Fruit fly (Drosophila melanogaster) whole organism, prepupa: Measurements from ENCODE around the gene Ipk2.

Experiments used
- CG10631 ChIP-seq: fragments of 200-800 bp; sonication (Bioruptor generic); optimal IDR thresholded peaks from 2 replicates; lab custom pipeline; 2016; ENCODE audit warnings: missing biosample characterization, missing genetic modification characterization
- CG10669 ChIP-seq: fragments of 200-800 bp; sonication (Bioruptor generic); optimal IDR thresholded peaks from 3 replicates; lab custom pipeline; 2018; ENCODE audit warnings: missing biosample characterization, mild to moderate bottlenecking, missing genetic modification characterization, moderate library complexity
- CG11762 ChIP-seq: fragments of 200-800 bp; sonication (Bioruptor generic); optimal IDR thresholded peaks from 3 replicates; lab custom pipeline; 2016; ENCODE audit warnings: missing biosample characterization, missing genetic modification characterization; ENCODE audit not compliant: insufficient read depth
- CG11902 ChIP-seq: fragments of 200-800 bp; sonication (Bioruptor generic); optimal IDR thresholded peaks from 3 replicates; lab custom pipeline; 2016; ENCODE audit warnings: missing biosample characterization, missing genetic modification characterization
- CG15336 ChIP-seq: fragments of 200-800 bp; sonication (Bioruptor generic); IDR thresholded peaks from 2 replicates; pipeline ENCODE4 v1.3.6; 2022; ENCODE audit warnings: missing biosample characterization, missing genetic modification characterization
- CG3032 ChIP-seq: fragments of 200-800 bp; optimal IDR thresholded peaks from 2 replicates; lab custom pipeline; 2019; ENCODE audit warnings: missing biosample characterization, mild to moderate bottlenecking, missing genetic modification characterization, moderate library complexity
- CG31627 ChIP-seq: fragments of 200-800 bp; sonication (Bioruptor generic); optimal IDR thresholded peaks from 3 replicates; lab custom pipeline; 2016; ENCODE audit warnings: missing biosample characterization, missing genetic modification characterization
- CG32006 ChIP-seq: fragments of 200-800 bp; sonication (Bioruptor generic); optimal IDR thresholded peaks from 3 replicates; lab custom pipeline; 2017; ENCODE audit warnings: missing biosample characterization, mild to moderate bottlenecking, missing genetic modification characterization
- CG3919 ChIP-seq: fragments of 200-800 bp; sonication (Bioruptor generic); optimal IDR thresholded peaks from 3 replicates; lab custom pipeline; 2016; ENCODE audit warnings: missing biosample characterization, missing genetic modification characterization
- CG6163 ChIP-seq: fragments of 200-800 bp; sonication (Bioruptor generic); IDR thresholded peaks from 3 replicates; pipeline ENCODE4 v1.3.6; 2022; ENCODE audit warnings: missing biosample characterization, missing genetic modification characterization
- CG6276 ChIP-seq: fragments of 200-800 bp; sonication (Bioruptor generic); optimal IDR thresholded peaks from 2 replicates; lab custom pipeline; 2017; ENCODE audit warnings: missing biosample characterization, mild to moderate bottlenecking, missing genetic modification characterization
- CG6792 ChIP-seq: fragments of 200-800 bp; sonication (Bioruptor generic); optimal IDR thresholded peaks from 3 replicates; lab custom pipeline; 2016; ENCODE audit warnings: missing biosample characterization, missing genetic modification characterization
- CG6808 ChIP-seq: fragments of 200-800 bp; sonication (Bioruptor generic); optimal IDR thresholded peaks from 3 replicates; lab custom pipeline; 2017; ENCODE audit warnings: missing biosample characterization, missing genetic modification characterization, mild to moderate bottlenecking, moderate library complexity, missing genetic modification reagents
- CG6854 ChIP-seq: fragments of 200-800 bp; sonication (Bioruptor generic); optimal IDR thresholded peaks from 2 replicates; lab custom pipeline; 2017; ENCODE audit warnings: missing biosample characterization, mild to moderate bottlenecking, missing genetic modification characterization
- CG7368 ChIP-seq: fragments of 200-800 bp; sonication (Bioruptor generic); optimal IDR thresholded peaks from 3 replicates; lab custom pipeline; 2016; ENCODE audit warnings: missing biosample characterization, missing genetic modification characterization
- CG8119 ChIP-seq: fragments of 200-800 bp; sonication (Bioruptor generic); IDR thresholded peaks from 3 replicates; pipeline ENCODE4 v1.3.6; 2022; ENCODE audit warnings: missing biosample characterization, missing genetic modification characterization
- CG8319 ChIP-seq: fragments of 200-800 bp; sonication (Bioruptor generic); optimal IDR thresholded peaks from 3 replicates; lab custom pipeline; 2016; ENCODE audit warnings: missing biosample characterization, missing genetic modification characterization
- CG9139 ChIP-seq: fragments of 200-800 bp; sonication (Bioruptor generic); optimal IDR thresholded peaks from 3 replicates; lab custom pipeline; 2017; ENCODE audit warnings: missing biosample characterization, mild to moderate bottlenecking, missing genetic modification characterization
- Eip75B ChIP-seq: fragments of 200-800 bp; sonication (Bioruptor generic); optimal IDR thresholded peaks from 3 replicates; lab custom pipeline; 2016; ENCODE audit warnings: missing biosample characterization, missing genetic modification characterization
- Eip78C ChIP-seq: fragments of 200-800 bp; sonication (Bioruptor generic); peaks from one replicate; lab custom pipeline; 2016; ENCODE audit warnings: missing biosample characterization, missing genetic modification characterization
- Ets21C ChIP-seq: fragments of 200-800 bp; sonication (Bioruptor generic); optimal IDR thresholded peaks from 3 replicates; lab custom pipeline; 2016; ENCODE audit warnings: missing biosample characterization, missing genetic modification characterization
- Ets96B ChIP-seq: fragments of 200-800 bp; optimal IDR thresholded peaks from 2 replicates; lab custom pipeline; 2019; ENCODE audit warnings: missing biosample characterization, mild to moderate bottlenecking, missing genetic modification characterization, moderate library complexity
- Gug ChIP-seq: fragments of 200-800 bp; sonication (Bioruptor generic); IDR thresholded peaks from 2 replicates; pipeline ENCODE4 v1.3.6; 2022; ENCODE audit warnings: missing biosample characterization, missing genetic modification characterization
- Hr38 ChIP-seq: sonication (Bioruptor generic); optimal IDR thresholded peaks from 2 replicates; lab custom pipeline; 2016; ENCODE audit warnings: missing biosample characterization, missing genetic modification characterization
- Hr39 ChIP-seq: fragments of 200-800 bp; sonication (Bioruptor generic); optimal IDR thresholded peaks from 2 replicates; lab custom pipeline; 2016; ENCODE audit warnings: missing biosample characterization, missing genetic modification characterization
- Hr4 ChIP-seq: fragments of 200-800 bp; sonication (Bioruptor generic); optimal IDR thresholded peaks from 3 replicates; lab custom pipeline; 2016; ENCODE audit warnings: missing biosample characterization, missing genetic modification characterization
- Met ChIP-seq: fragments of 200-800 bp; sonication (Bioruptor generic); optimal IDR thresholded peaks from 3 replicates; lab custom pipeline; 2016; ENCODE audit warnings: missing biosample characterization, missing genetic modification characterization
- OdsH ChIP-seq: fragments of 200-800 bp; sonication (Bioruptor generic); optimal IDR thresholded peaks from 3 replicates; lab custom pipeline; 2016; ENCODE audit warnings: missing biosample characterization, missing genetic modification characterization
- Smox ChIP-seq: fragments of 200-800 bp; sonication (Bioruptor generic); optimal IDR thresholded peaks from 3 replicates; lab custom pipeline; 2016; ENCODE audit warnings: missing biosample characterization, missing genetic modification characterization
- Sox102F ChIP-seq: fragments of 200-800 bp; sonication (Bioruptor generic); optimal IDR thresholded peaks from 2 replicates; lab custom pipeline; 2016; ENCODE audit warnings: missing biosample characterization, mild to moderate bottlenecking, missing genetic modification characterization
- Sox14 ChIP-seq: fragments of 200-800 bp; sonication (Bioruptor generic); optimal IDR thresholded peaks from 3 replicates; lab custom pipeline; 2016; ENCODE audit warnings: missing biosample characterization, missing genetic modification characterization
- Sox15 ChIP-seq: fragments of 200-800 bp; sonication (Bioruptor generic); optimal IDR thresholded peaks from 3 replicates; lab custom pipeline; 2016; ENCODE audit warnings: missing biosample characterization, missing genetic modification characterization
- achi ChIP-seq: fragments of 200-800 bp; sonication (Bioruptor generic); optimal IDR thresholded peaks from 3 replicates; lab custom pipeline; 2016; ENCODE audit warnings: missing biosample characterization, missing genetic modification characterization
- acj6 ChIP-seq: fragments of 200-800 bp; sonication (Bioruptor generic); optimal IDR thresholded peaks from 3 replicates; lab custom pipeline; 2016; ENCODE audit warnings: missing biosample characterization, missing genetic modification characterization
- cyc ChIP-seq: fragments of 200-800 bp; sonication (Bioruptor generic); optimal IDR thresholded peaks from 3 replicates; lab custom pipeline; 2016; ENCODE audit warnings: missing biosample characterization, missing genetic modification characterization
- dac ChIP-seq: fragments of 200-800 bp; sonication (Bioruptor generic); optimal IDR thresholded peaks from 2 replicates; lab custom pipeline; 2017; ENCODE audit warnings: missing biosample characterization, mild to moderate bottlenecking, missing genetic modification characterization
- esn ChIP-seq: fragments of 200-800 bp; sonication (Bioruptor generic); optimal IDR thresholded peaks from 2 replicates; lab custom pipeline; 2016; ENCODE audit warnings: missing biosample characterization, mild to moderate bottlenecking, missing genetic modification characterization, moderate library complexity
- fd59A ChIP-seq: fragments of 200-800 bp; sonication (Bioruptor generic); optimal IDR thresholded peaks from 2 replicates; lab custom pipeline; 2017; ENCODE audit warnings: missing biosample characterization, mild to moderate bottlenecking, missing genetic modification characterization, missing genetic modification reagents
- fd85E ChIP-seq: fragments of 200-800 bp; sonication (Bioruptor generic); optimal IDR thresholded peaks from 3 replicates; lab custom pipeline; 2016; ENCODE audit warnings: missing biosample characterization, missing genetic modification characterization
- lz ChIP-seq: fragments of 200-800 bp; sonication (Bioruptor generic); optimal IDR thresholded peaks from 3 replicates; lab custom pipeline; 2016; ENCODE audit warnings: missing biosample characterization, missing genetic modification characterization
- net ChIP-seq: fragments of 200-800 bp; sonication (Bioruptor generic); optimal IDR thresholded peaks from 3 replicates; lab custom pipeline; 2016; ENCODE audit warnings: missing biosample characterization, missing genetic modification characterization
- pdm3 ChIP-seq: fragments of 200-800 bp; sonication (Bioruptor generic); optimal IDR thresholded peaks from 3 replicates; lab custom pipeline; 2016; ENCODE audit warnings: missing biosample characterization, missing genetic modification characterization
- spab ChIP-seq: fragments of 200-800 bp; sonication (Bioruptor generic); optimal IDR thresholded peaks from 2 replicates; lab custom pipeline; 2017; ENCODE audit warnings: missing biosample characterization, mild to moderate bottlenecking, missing genetic modification characterization, missing genetic modification reagents
- ss ChIP-seq, 2 experiments: fragments of 200-800 bp; sonication (Bioruptor generic); optimal IDR thresholded peaks; 2 replicates in 1 of 2; 3 replicates in 1 of 2; lab custom pipeline; 2017 to 2018; ENCODE audit warnings: mild to moderate bottlenecking in 2 of 2, missing biosample characterization in 2 of 2, missing genetic modification characterization in 2 of 2, moderate library complexity in 1 of 2
- svp ChIP-seq: fragments of 200-800 bp; sonication (Bioruptor generic); peaks from one replicate; lab custom pipeline; 2016; ENCODE audit warnings: missing biosample characterization, missing genetic modification characterization
- topi ChIP-seq: fragments of 200-800 bp; sonication (Bioruptor generic); optimal IDR thresholded peaks from 3 replicates; lab custom pipeline; 2016; ENCODE audit warnings: missing biosample characterization, missing genetic modification characterization
- vri ChIP-seq: fragments of 200-800 bp; sonication (Bioruptor generic); optimal IDR thresholded peaks from 3 replicates; lab custom pipeline; 2016; ENCODE audit warnings: missing biosample characterization, mild to moderate bottlenecking, missing genetic modification characterization

Gene Ipk2

DNA sequence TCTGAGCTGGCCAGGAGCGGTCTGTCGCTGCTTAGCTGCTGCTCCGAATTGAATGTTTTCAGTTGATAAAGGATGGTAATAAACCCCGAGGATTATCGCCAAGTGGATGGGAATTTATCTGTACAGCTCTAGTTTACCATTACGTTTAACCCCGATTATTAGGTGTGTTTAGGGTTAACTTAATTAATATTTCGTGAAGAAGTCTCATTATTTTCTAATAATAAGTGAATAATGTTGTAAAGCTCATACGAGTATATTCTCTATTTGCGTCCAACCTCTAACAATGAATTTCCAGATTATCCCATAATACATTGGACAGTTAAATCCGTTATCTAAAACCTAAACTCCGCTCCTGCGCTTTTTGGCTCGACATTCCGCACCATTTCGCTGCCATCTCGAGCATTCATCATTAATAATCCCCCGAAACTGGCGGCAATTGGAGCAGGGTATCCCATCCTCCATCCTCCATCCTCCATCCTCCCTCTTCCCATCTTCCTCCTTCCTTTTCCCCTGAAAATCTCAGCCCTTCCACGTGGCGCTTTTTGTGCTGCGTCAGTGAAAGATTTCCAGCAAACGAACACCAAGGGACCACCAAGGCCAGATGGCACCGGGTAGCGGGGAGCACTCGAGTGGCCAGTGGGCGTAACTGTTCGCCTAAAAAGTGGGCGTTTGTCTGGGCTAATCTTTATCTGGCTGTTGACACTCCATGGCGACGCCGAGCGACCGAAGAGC is 47.7 kb downstream of the Ipk2 start:
- peak; percentile 34 for TF ChIP-seq cyc (GFP tag; lab: Kevin White, UChicago)
- TF ChIP-seq CG6854 (GFP tag; lab: Kevin White, UChicago) = no peak
- TF ChIP-seq dac (GFP tag; lab: Kevin White, UChicago) = no peak
- TF ChIP-seq CG3032 (tag; lab: Kevin White, UChicago) = peak; percentile 29
- TF ChIP-seq acj6 (GFP tag; lab: Kevin White, UChicago) = peak; percentile 1
- TF ChIP-seq net = no peak
- peak; percentile 20 for TF ChIP-seq lz (GFP tag; lab: Kevin White, UChicago)
- peak; percentile 53 for TF ChIP-seq esn
- TF ChIP-seq pdm3 (GFP tag; lab: Kevin White, UChicago) = peak; percentile 18
- TF ChIP-seq Hr39 (GFP tag; lab: Kevin White, UChicago) = peak; percentile 10
- peak; percentile 17 for TF ChIP-seq OdsH (GFP tag; lab: Kevin White, UChicago)
- TF ChIP-seq fd59A (GFP tag; lab: Kevin White, UChicago) = peak; percentile 0
- peak; percentile 51 for TF ChIP-seq Ets21C
- TF ChIP-seq Met (GFP tag; lab: Kevin White, UChicago) = peak; percentile 53
- TF ChIP-seq CG11902 = peak; percentile 37
- peak; percentile 19 for TF ChIP-seq topi (GFP tag; lab: Kevin White, UChicago)
- TF ChIP-seq CG6808 (GFP tag; lab: Kevin White, UChicago) = peak; percentile 40
- peak; percentile 27 for TF ChIP-seq Sox102F (GFP tag; lab: Kevin White, UChicago)
- peak in 1 of 2 experiments; percentile 27 for TF ChIP-seq ss (GFP tag; optimal IDR thresholded peaks at IDR 0.05; lab: Kevin White, UChicago)
- TF ChIP-seq Eip78C (GFP tag; lab: Kevin White, UChicago) = peak; percentile 83
- peak; percentile 15 for TF ChIP-seq CG10669 (GFP tag; lab: Kevin White, UChicago)
- TF ChIP-seq CG8319 (GFP tag; lab: Kevin White, UChicago) = no peak
- no peak for TF ChIP-seq fd85E
- TF ChIP-seq Smox (GFP tag; lab: Kevin White, UChicago) = peak; percentile 2
- peak; percentile 73 for TF ChIP-seq svp (GFP tag; lab: Kevin White, UChicago)
- no peak for TF ChIP-seq Eip75B (GFP tag; lab: Kevin White, UChicago)
- no peak for TF ChIP-seq CG7368 (GFP tag; lab: Kevin White, UChicago)
- peak; percentile 43 for TF ChIP-seq CG31627

DNA sequence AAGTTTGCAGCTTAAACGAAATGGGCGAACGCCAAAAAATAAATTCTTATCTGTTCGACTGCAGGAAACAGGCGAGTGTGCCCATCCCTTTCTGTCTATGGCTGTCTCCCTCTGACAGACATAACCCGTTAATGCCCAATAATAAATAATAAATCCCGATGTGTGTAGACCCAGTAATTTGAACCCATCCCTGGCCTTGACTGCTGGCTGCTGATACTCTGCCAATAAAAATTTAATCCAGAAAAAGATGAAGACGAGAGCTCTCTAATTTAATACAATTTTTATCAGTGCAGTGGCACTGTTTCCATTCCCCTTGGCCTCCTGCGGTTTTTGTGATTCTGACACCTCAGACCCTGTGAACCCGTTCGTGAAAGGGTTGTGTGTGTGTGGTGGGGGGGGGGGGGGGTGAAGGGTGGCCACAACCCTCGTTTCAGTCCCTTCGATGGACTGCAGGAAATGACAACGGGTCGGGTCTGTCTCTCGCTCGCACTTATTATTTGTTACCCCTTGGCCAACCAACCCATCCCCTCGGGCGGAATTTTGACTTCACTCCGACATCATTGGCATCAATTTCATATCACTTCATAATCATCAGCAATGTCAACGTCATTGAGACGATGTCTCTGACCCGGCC is 48.4 kb downstream of the Ipk2 start:
- TF ChIP-seq CG6163 = no peak
- no peak for TF ChIP-seq ss (GFP tag; optimal IDR thresholded peaks at IDR 0.05; lab: Kevin White, UChicago)
- TF ChIP-seq CG3032 (tag; lab: Kevin White, UChicago) = no peak
- TF ChIP-seq Sox15 (GFP tag; lab: Kevin White, UChicago) = no peak
- no peak for TF ChIP-seq Hr38 (GFP tag; lab: Kevin White, UChicago)
- no peak for TF ChIP-seq CG15336
- no peak for TF ChIP-seq lz (GFP tag; lab: Kevin White, UChicago)
- TF ChIP-seq Sox102F (GFP tag; lab: Kevin White, UChicago) = no peak
- TF ChIP-seq net = no peak
- TF ChIP-seq esn = no peak
- TF ChIP-seq CG8119 (GFP tag; lab: Robert Waterston, UW) = no peak
- TF ChIP-seq, all 60 proteins: peak for 0

DNA sequence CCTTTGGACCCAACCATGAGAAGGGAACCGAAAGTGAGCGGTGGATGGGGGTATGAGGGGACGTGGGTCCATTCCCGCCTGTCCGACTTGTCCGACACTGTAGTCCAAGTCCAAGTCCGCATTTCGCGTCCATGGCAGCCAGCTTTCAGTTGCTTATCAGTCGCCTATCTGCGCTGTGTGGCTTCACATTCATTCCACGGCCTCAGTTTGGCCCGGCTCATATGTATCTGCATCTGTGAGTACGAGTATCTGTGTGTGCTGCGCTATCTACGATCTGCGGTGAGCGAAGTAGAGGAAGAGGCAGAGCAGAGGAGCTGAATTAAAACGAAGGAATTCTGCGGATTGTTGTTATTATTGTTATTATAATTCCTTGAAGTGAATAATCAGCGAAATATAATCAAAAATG is 49.5 kb downstream of the Ipk2 start:
- TF ChIP-seq CG15336 = 0 out of 2 replicates have a peak, but pooled peaks have one; percentile 38
- peak; percentile 31 for TF ChIP-seq CG3919 (GFP tag; lab: Kevin White, UChicago)
- TF ChIP-seq achi (GFP tag; lab: Kevin White, UChicago) = no peak
- no peak for TF ChIP-seq pdm3 (GFP tag; lab: Kevin White, UChicago)
- TF ChIP-seq CG11762 (GFP tag; lab: Kevin White, UChicago) = no peak
- TF ChIP-seq CG6276 (GFP tag; lab: Kevin White, UChicago) = peak; percentile 70
- TF ChIP-seq CG6792 (GFP tag; lab: Kevin White, UChicago) = no peak
- TF ChIP-seq Hr4 (GFP tag; lab: Kevin White, UChicago) = peak; percentile 20
- TF ChIP-seq CG9139 = peak; percentile 69
- TF ChIP-seq CG32006 = peak; percentile 47
- 0 out of 2 replicates have a peak, but pooled peaks have one; percentile 24 for TF ChIP-seq Gug (GFP tag; lab: Robert Waterston, UW)
- TF ChIP-seq CG10631 = no peak
- no peak for TF ChIP-seq CG11902
- peak; percentile 13 for TF ChIP-seq Sox14
- TF ChIP-seq vri (GFP tag; lab: Kevin White, UChicago) = no peak
- peak; percentile 13 for TF ChIP-seq Ets96B (tag; lab: Kevin White, UChicago)
- TF ChIP-seq spab (GFP tag; lab: Kevin White, UChicago) = peak; percentile 55
- peak; percentile 4 for TF ChIP-seq CG7368 (GFP tag; lab: Kevin White, UChicago)
- no peak for TF ChIP-seq fd59A (GFP tag; lab: Kevin White, UChicago)
